Worm (Caenorhabditis elegans): ENCODE data around the gene nish-1.

nish-1 gene

DNA sequence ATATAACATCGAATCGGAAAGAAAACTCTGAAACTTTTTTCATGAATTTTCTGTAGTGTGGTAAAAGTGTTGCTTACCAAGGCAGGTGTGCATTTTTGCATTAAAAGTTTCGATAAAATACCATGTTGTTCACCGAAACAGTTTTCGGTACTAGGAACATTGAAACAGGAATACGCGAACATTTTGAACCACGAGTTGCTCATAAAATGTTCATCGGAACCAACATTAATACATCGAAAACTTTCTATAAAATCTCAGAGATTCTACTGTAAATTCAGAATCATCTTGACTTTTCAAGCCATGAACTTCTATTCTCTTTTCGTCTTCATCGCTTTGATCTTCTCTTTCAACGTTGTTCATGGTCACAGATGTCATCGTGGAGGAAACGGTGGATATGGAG is 16.1 kb downstream of the nish-1 start, which contains the start of gene fipr-15:
Gene fipr-15, plus strand, starts transcription at position 301 of the 400 bp plus-strand sequence.
- TF ChIP-seq hlh-8 (tag; optimal IDR thresholded peaks at IDR 0.05) = no peak
- TF ChIP-seq K09A11.1 (tag; optimal IDR thresholded peaks at IDR 0.05; ENCODE audit: insufficient read depth) = no peak
- no peak for TF ChIP-seq C38D4.7 (GFP tag; optimal IDR thresholded peaks at IDR 0.05)
- no peak for TF ChIP-seq syd-9 (tag; optimal IDR thresholded peaks at IDR 0.05)
- no peak for TF ChIP-seq sox-2 (GFP tag; IDR thresholded peaks at IDR 0.05)
- TF ChIP-seq C08G9.2 (tag; optimal IDR thresholded peaks at IDR 0.05) = no peak
- no peak for TF ChIP-seq nhr-11 (tag; optimal IDR thresholded peaks at IDR 0.05)
- TF ChIP-seq madf-2 (tag; optimal IDR thresholded peaks at IDR 0.05) = no peak
- no peak for TF ChIP-seq ceh-2 (tag; optimal IDR thresholded peaks at IDR 0.05)
- no peak for TF ChIP-seq ahr-1 (tag; optimal IDR thresholded peaks at IDR 0.05)
- no peak for TF ChIP-seq elt-4 (tag; optimal IDR thresholded peaks at IDR 0.05)
- no peak for TF ChIP-seq npax-4 (tag; optimal IDR thresholded peaks at IDR 0.05)
- no peak for TF ChIP-seq elt-2 (tag; optimal IDR thresholded peaks at IDR 0.05)
- TF ChIP-seq ceh-24 (tag; optimal IDR thresholded peaks at IDR 0.05) = no peak
- TF ChIP-seq lim-6 (tag; optimal IDR thresholded peaks at IDR 0.05) = no peak

DNA sequence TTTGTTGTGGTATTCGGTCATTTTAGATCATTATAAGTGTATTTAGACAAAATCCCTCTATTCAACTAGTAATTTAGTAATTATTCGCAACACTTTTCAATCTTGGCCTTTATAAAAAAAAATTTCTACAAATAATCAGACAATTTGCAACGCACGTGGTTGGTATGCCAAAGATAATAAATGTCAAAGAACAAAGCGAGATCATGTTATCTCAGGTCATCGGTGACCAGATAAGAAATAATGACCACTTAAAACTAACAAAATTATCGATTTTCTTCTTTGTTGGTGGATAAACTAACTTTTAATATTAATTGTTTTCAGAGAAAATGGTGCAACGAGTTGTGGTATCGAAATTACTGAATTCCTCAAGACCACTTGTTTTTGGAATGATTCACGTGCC is 17.1 kb downstream of the nish-1 start, which contains the start of gene F13E9.13:
Gene F13E9.13, plus strand, starts transcription at position 317 of the 400 bp plus-strand sequence.
- TF ChIP-seq elt-2 (tag; optimal IDR thresholded peaks at IDR 0.05) (peak; percentile 86), pha-2 (tag; optimal IDR thresholded peaks at IDR 0.05) (no peak)

DNA sequence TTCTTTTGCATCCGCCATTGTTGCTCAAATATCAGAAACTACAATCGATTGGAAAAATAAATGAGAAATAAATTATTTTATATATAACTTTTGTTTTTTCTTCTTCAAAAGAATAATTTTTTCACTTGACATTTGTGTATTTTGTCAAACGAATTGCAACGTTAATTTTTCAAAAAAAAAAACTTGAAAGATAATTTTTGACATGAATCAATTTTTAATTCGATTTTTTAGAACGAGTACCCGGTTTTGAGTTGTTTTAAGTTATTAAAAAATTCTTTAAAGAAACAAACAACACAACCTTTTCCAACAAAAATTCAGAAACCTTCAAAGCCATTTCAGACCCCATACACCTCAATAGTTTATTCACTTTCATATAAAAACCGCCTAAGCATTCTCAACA is 20.1 kb downstream of the nish-1 start, which contains the start of gene F13E9.5:
Gene F13E9.5, minus strand, starts transcription at position 101 of the 400 bp plus-strand sequence.
- TF ChIP-seq madf-2 (tag; optimal IDR thresholded peaks at IDR 0.05) (no peak), C38D4.7 (GFP tag; optimal IDR thresholded peaks at IDR 0.05) (no peak), ceh-22 (tag; optimal IDR thresholded peaks at IDR 0.05) (no peak), F13H6.1 (tag; optimal IDR thresholded peaks at IDR 0.05) (no peak), hlh-15 (tag; optimal IDR thresholded peaks at IDR 0.05) (no peak), mec-3 (tag; optimal IDR thresholded peaks at IDR 0.05; ENCODE audit: borderline replicate concordance) (no peak), Y22D7AL.16 (tag; optimal IDR thresholded peaks at IDR 0.05) (no peak), ceh-34 (tag; optimal IDR thresholded peaks at IDR 0.05) (no peak), pax-1 (tag; optimal IDR thresholded peaks at IDR 0.05) (no peak), ceh-14 (tag; optimal IDR thresholded peaks at IDR 0.05) (no peak), pqm-1 (tag; optimal IDR thresholded peaks at IDR 0.05) (no peak), T23F11.4 (GFP tag; optimal IDR thresholded peaks at IDR 0.05) (no peak), unc-3 (GFP tag; conservative IDR thresholded peaks at IDR 0.05) (no peak), unc-3 (tag; optimal IDR thresholded peaks at IDR 0.05) (no peak), sox-4 (tag; optimal IDR thresholded peaks at IDR 0.05) (no peak), tbx-7 (tag; optimal IDR thresholded peaks at IDR 0.05) (no peak), hlh-13 (GFP tag; optimal IDR thresholded peaks at IDR 0.05) (no peak), tbx-2 (tag; optimal IDR thresholded peaks at IDR 0.05) (no peak), sdc-2 (tag; optimal IDR thresholded peaks at IDR 0.05) (no peak), ttx-3 (tag; optimal IDR thresholded peaks at IDR 0.05) (no peak)

DNA sequence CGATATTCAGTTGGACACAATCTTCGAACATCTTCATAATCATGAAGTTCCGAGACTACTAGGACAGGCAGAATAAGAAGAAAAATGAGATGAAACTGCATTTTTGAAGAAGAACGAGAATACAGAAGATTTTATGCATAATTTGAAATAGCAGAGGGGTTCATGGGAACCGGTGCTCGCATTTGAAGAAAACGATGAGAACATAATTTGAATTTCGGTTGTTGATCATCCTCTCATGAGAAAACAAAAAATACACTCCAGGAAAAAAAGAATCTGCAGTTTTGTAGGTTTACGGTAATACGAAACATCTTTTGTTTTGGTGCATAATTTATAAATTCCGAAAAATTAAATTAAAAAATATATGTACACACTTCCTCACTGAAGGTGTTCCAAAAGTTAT is 21.8 kb downstream of the nish-1 start, which contains the start of gene srlf-11:
Gene srlf-11, minus strand, starts transcription at position 101 of the 400 bp plus-strand sequence.
- no peak for TF ChIP-seq fkh-10 (GFP tag; optimal IDR thresholded peaks at IDR 0.05)
- TF ChIP-seq ets-4 (tag; optimal IDR thresholded peaks at IDR 0.05) = no peak
- TF ChIP-seq unc-55 (GFP tag; optimal IDR thresholded peaks at IDR 0.05) = no peak
- TF ChIP-seq pha-4 (tag; optimal IDR thresholded peaks at IDR 0.05) = no peak
- TF ChIP-seq K02D7.2 (tag; optimal IDR thresholded peaks at IDR 0.05) = no peak
- no peak for TF ChIP-seq pros-1 (tag; optimal IDR thresholded peaks at IDR 0.05)
- TF ChIP-seq nhr-232 (tag; optimal IDR thresholded peaks at IDR 0.05) = no peak
- no peak for TF ChIP-seq madf-2 (tag; optimal IDR thresholded peaks at IDR 0.05)
- TF ChIP-seq C38D4.7 (GFP tag; optimal IDR thresholded peaks at IDR 0.05) = no peak
- no peak for TF ChIP-seq ttx-3 (tag; optimal IDR thresholded peaks at IDR 0.05)
- TF ChIP-seq mec-3 (tag; optimal IDR thresholded peaks at IDR 0.05; ENCODE audit: borderline replicate concordance) = no peak
- no peak for TF ChIP-seq odd-2 (tag; optimal IDR thresholded peaks at IDR 0.05)
- no peak for TF ChIP-seq elt-4 (tag; optimal IDR thresholded peaks at IDR 0.05)
- no peak for TF ChIP-seq hlh-15 (tag; optimal IDR thresholded peaks at IDR 0.05)
- TF ChIP-seq hlh-6 (tag; optimal IDR thresholded peaks at IDR 0.05) = no peak
- TF ChIP-seq rnt-1 (tag; optimal IDR thresholded peaks at IDR 0.05) = no peak
- TF ChIP-seq tbx-7 (tag; optimal IDR thresholded peaks at IDR 0.05) = no peak
